Worm (Caenorhabditis elegans) whole organism, L1 larva: ENCODE measurements around the gene gbf-1.

Source experiments
- C04F5.9 ChIP-seq: sonication (generic microtip); optimal IDR thresholded peaks from 2 replicates; lab custom pipeline; 2016; ENCODE audit warnings: missing genetic modification characterization, missing compliant biosample characterization
- C16A3.4 ChIP-seq: fragments of 150-350 bp; optimal IDR thresholded peaks from 2 replicates; lab custom pipeline; 2014; ENCODE audit warnings: missing biosample characterization, missing genetic modification characterization
- C34B4.2 ChIP-seq: sonication (generic microtip); optimal IDR thresholded peaks from 2 replicates; lab custom pipeline; 2017; ENCODE audit warnings: mild to moderate bottlenecking, missing genetic modification characterization, missing compliant biosample characterization
- alr-1 ChIP-seq: fragments of 200-800 bp; sonication (Bioruptor generic); optimal IDR thresholded peaks from 2 replicates; lab custom pipeline; 2018; ENCODE audit warnings: borderline replicate concordance, mild to moderate bottlenecking, missing genetic modification characterization, missing compliant biosample characterization
- aly-2 ChIP-seq: fragments of 150-350 bp; optimal IDR thresholded peaks from 2 replicates; lab custom pipeline; 2014; ENCODE audit warnings: missing biosample characterization, missing genetic modification characterization
- ama-1 ChIP-seq: fragments of 150-350 bp; optimal IDR thresholded peaks from 2 replicates; lab custom pipeline; 2014
- ceh-63 ChIP-seq: fragments of 200-800 bp; sonication (Bioruptor generic); optimal IDR thresholded peaks from 2 replicates; lab custom pipeline; 2018; ENCODE audit warnings: mild to moderate bottlenecking, missing genetic modification characterization, missing compliant biosample characterization
- ceh-8 ChIP-seq: fragments of 200-800 bp; sonication (Bioruptor generic); optimal IDR thresholded peaks from 2 replicates; lab custom pipeline; 2018; ENCODE audit warnings: mild to moderate bottlenecking, missing genetic modification characterization, moderate library complexity, missing compliant biosample characterization
- ceh-82 ChIP-seq, 3 experiments: fragments of 150-350 bp in 1 of 3; sonication (generic microtip) in 2 of 3; optimal IDR thresholded peaks; 2 replicates each; lab custom pipeline; 2014 to 2017; ENCODE audit warnings: missing biosample characterization in 3 of 3, missing genetic modification characterization in 3 of 3
- ceh-88 ChIP-seq: fragments of 200-800 bp; sonication (Bioruptor generic); IDR thresholded peaks from 2 replicates; pipeline ENCODE4 v1.3.6; 2022; ENCODE audit warnings: missing genetic modification characterization, missing compliant biosample characterization
- ces-1 ChIP-seq: fragments of 150-350 bp; optimal IDR thresholded peaks from 2 replicates; lab custom pipeline; 2014; ENCODE audit warnings: missing biosample characterization, missing genetic modification reagents, missing genetic modification characterization
- dpl-1 ChIP-seq, 3 experiments: fragments of 150-350 bp in 2 of 3; sonication (generic microtip) in 1 of 3; optimal IDR thresholded peaks; 2 replicates each; lab custom pipeline; 2014 to 2017; ENCODE audit warnings: missing biosample characterization in 3 of 3, missing genetic modification characterization in 3 of 3, missing genetic modification reagents in 3 of 3
- dsc-1 ChIP-seq: sonication (generic microtip); optimal IDR thresholded peaks from 2 replicates; lab custom pipeline; 2016; ENCODE audit warnings: mild to moderate bottlenecking, missing genetic modification characterization, missing compliant biosample characterization
- efl-1 ChIP-seq, 4 experiments: fragments of 150-350 bp; optimal IDR thresholded peaks in 3 of 4; peaks in 1 of 4; 1 replicate in 1 of 4; 2 replicates in 3 of 4; lab custom pipeline; 2014; ENCODE audit warnings: missing biosample characterization in 2 of 4, missing genetic modification characterization in 2 of 4, missing genetic modification reagents in 2 of 4
- egl-13 ChIP-seq: sonication (generic microtip); optimal IDR thresholded peaks from 2 replicates; lab custom pipeline; 2016; ENCODE audit warnings: missing genotype, missing genetic modification reagents, missing genetic modification characterization, missing compliant biosample characterization
- elt-2 ChIP-seq: sonication (generic microtip); optimal IDR thresholded peaks from 2 replicates; lab custom pipeline; 2016; ENCODE audit warnings: missing genetic modification characterization, mild to moderate bottlenecking, inconsistent platforms, missing compliant biosample characterization, missing genetic modification reagents
- elt-3 ChIP-seq, 6 experiments: fragments of 150-350 bp in 1 of 6; sonication (generic microtip); optimal IDR thresholded peaks; 2 replicates each; lab custom pipeline; 2017 to 2018; ENCODE audit warnings: missing biosample characterization in 6 of 6, missing genetic modification characterization in 6 of 6, inconsistent platforms in 1 of 6
- fkh-4 ChIP-seq: sonication (generic microtip); optimal IDR thresholded peaks from 2 replicates; lab custom pipeline; 2016; ENCODE audit warnings: missing compliant biosample characterization, missing genetic modification characterization, borderline replicate concordance
- fkh-8 ChIP-seq: sonication (generic microtip); optimal IDR thresholded peaks from 2 replicates; lab custom pipeline; 2016; ENCODE audit warnings: mild to moderate bottlenecking, missing genetic modification characterization, missing compliant biosample characterization
- hlh-17 ChIP-seq: fragments of 200-800 bp; sonication (Bioruptor generic); optimal IDR thresholded peaks from 2 replicates; lab custom pipeline; 2018; ENCODE audit warnings: missing genetic modification characterization, mild to moderate bottlenecking, missing compliant biosample characterization, moderate library complexity, borderline replicate concordance
- hlh-4 ChIP-seq: sonication (generic microtip); optimal IDR thresholded peaks from 2 replicates; lab custom pipeline; 2016; ENCODE audit warnings: mild to moderate bottlenecking, missing genetic modification characterization, missing compliant biosample characterization
- hpl-2 ChIP-seq: fragments of 150-350 bp; optimal IDR thresholded peaks from 2 replicates; lab custom pipeline; 2014; ENCODE audit warnings: missing biosample characterization, missing genetic modification reagents, missing genetic modification characterization
- irx-1 ChIP-seq: sonication (generic microtip); optimal IDR thresholded peaks from 2 replicates; lab custom pipeline; 2016; ENCODE audit warnings: missing genetic modification characterization, missing compliant biosample characterization
- lin-13 ChIP-seq: fragments of 150-350 bp; optimal IDR thresholded peaks from 2 replicates; lab custom pipeline; 2014; ENCODE audit warnings: missing biosample characterization, missing genetic modification reagents, missing genetic modification characterization
- lin-39 ChIP-seq: fragments of 150-350 bp; optimal IDR thresholded peaks from 2 replicates; lab custom pipeline; 2014; ENCODE audit warnings: missing biosample characterization, missing genetic modification reagents, missing genetic modification characterization
- mab-9 ChIP-seq: fragments of 200-800 bp; sonication (Bioruptor generic); IDR thresholded peaks from 2 replicates; pipeline ENCODE4 v1.3.6; 2022; ENCODE audit warnings: missing genetic modification reagents, missing genetic modification characterization, missing compliant biosample characterization
- mdl-1 ChIP-seq, 2 experiments: fragments of 150-350 bp; optimal IDR thresholded peaks; 2 replicates each; lab custom pipeline; 2014 to 2017; ENCODE audit warnings: missing biosample characterization in 2 of 2, missing genetic modification characterization in 2 of 2, inconsistent platforms in 1 of 2
- nhr-11 ChIP-seq: fragments of 150-350 bp; optimal IDR thresholded peaks from 2 replicates; lab custom pipeline; 2014; ENCODE audit warnings: missing biosample characterization, missing genetic modification characterization
- nhr-237 ChIP-seq: fragments of 150-350 bp; optimal IDR thresholded peaks from 2 replicates; lab custom pipeline; 2014; ENCODE audit warnings: missing biosample characterization, missing genetic modification characterization
- nhr-47 ChIP-seq: sonication (generic microtip); optimal IDR thresholded peaks from 2 replicates; lab custom pipeline; 2016; ENCODE audit warnings: mild to moderate bottlenecking, missing genetic modification characterization, moderate library complexity, missing compliant biosample characterization
- nhr-71 ChIP-seq: sonication (generic microtip); optimal IDR thresholded peaks from 2 replicates; lab custom pipeline; 2016; ENCODE audit warnings: mild to moderate bottlenecking, missing genetic modification characterization, moderate library complexity, missing compliant biosample characterization
- nhr-77 ChIP-seq: fragments of 150-350 bp; optimal IDR thresholded peaks from 2 replicates; lab custom pipeline; 2014; ENCODE audit warnings: missing biosample characterization, missing genetic modification characterization
- nhr-84 ChIP-seq: sonication (generic microtip); optimal IDR thresholded peaks from 2 replicates; lab custom pipeline; 2017; ENCODE audit warnings: missing biosample characterization, missing genetic modification characterization
- pag-3 ChIP-seq: sonication (generic microtip); optimal IDR thresholded peaks from 2 replicates; lab custom pipeline; 2017; ENCODE audit warnings: missing genetic modification characterization, mild to moderate bottlenecking, missing compliant biosample characterization, antibody characterized with exemption, borderline replicate concordance; ENCODE audit not compliant: insufficient read depth
- pax-3 ChIP-seq: fragments of 200-800 bp; sonication (Bioruptor generic); optimal IDR thresholded peaks from 2 replicates; lab custom pipeline; 2018; ENCODE audit warnings: mild to moderate bottlenecking, missing genetic modification characterization, moderate library complexity, missing compliant biosample characterization
- pqm-1 ChIP-seq: sonication (generic microtip); optimal IDR thresholded peaks from 3 replicates; lab custom pipeline; 2017; ENCODE audit warnings: missing biosample characterization, missing genetic modification characterization
- rnt-1 ChIP-seq: sonication (generic microtip); optimal IDR thresholded peaks from 2 replicates; lab custom pipeline; 2016; ENCODE audit warnings: mild to moderate bottlenecking, missing genetic modification characterization, moderate library complexity, missing compliant biosample characterization
- skn-1 ChIP-seq: fragments of 150-350 bp; optimal IDR thresholded peaks from 2 replicates; lab custom pipeline; 2014; ENCODE audit warnings: missing biosample characterization, missing genetic modification characterization
- snu-23 ChIP-seq: sonication (generic microtip); optimal IDR thresholded peaks from 2 replicates; lab custom pipeline; 2016; ENCODE audit warnings: missing genetic modification characterization, missing compliant biosample characterization
- sox-4 ChIP-seq: sonication (generic microtip); optimal IDR thresholded peaks from 2 replicates; lab custom pipeline; 2016; ENCODE audit warnings: missing genetic modification characterization, missing compliant biosample characterization
- swsn-7 ChIP-seq: sonication (generic microtip); optimal IDR thresholded peaks from 2 replicates; lab custom pipeline; 2016; ENCODE audit warnings: missing genetic modification characterization, missing compliant biosample characterization
- unc-62 ChIP-seq: fragments of 150-350 bp; optimal IDR thresholded peaks from 2 replicates; lab custom pipeline; 2014; ENCODE audit warnings: missing biosample characterization, missing genetic modification reagents, missing genetic modification characterization
- unc-86 ChIP-seq: sonication (generic microtip); optimal IDR thresholded peaks from 2 replicates; lab custom pipeline; 2016; ENCODE audit warnings: missing genetic modification characterization, missing compliant biosample characterization
- unc-98 ChIP-seq: fragments of 200-800 bp; sonication (Bioruptor generic); IDR thresholded peaks from 2 replicates; pipeline ENCODE4 v1.3.6; 2022; ENCODE audit warnings: missing genetic modification characterization, missing compliant biosample characterization
- vab-15 ChIP-seq: sonication (generic microtip); optimal IDR thresholded peaks from 2 replicates; lab custom pipeline; 2017; ENCODE audit warnings: missing genotype, mild to moderate bottlenecking, missing genetic modification characterization, missing compliant biosample characterization
- xbp-1 ChIP-seq: sonication (generic microtip); optimal IDR thresholded peaks from 2 replicates; lab custom pipeline; 2016; ENCODE audit warnings: missing genetic modification characterization, missing compliant biosample characterization
- ztf-4 ChIP-seq: fragments of 150-350 bp; optimal IDR thresholded peaks from 2 replicates; lab custom pipeline; 2014; ENCODE audit warnings: missing biosample characterization, missing genetic modification characterization

gbf-1 gene

ce11 chrIII:11726590-11726989 lies 46.9 kb downstream of the gbf-1 start, which contains the start of gene Y41C4A.12:
Gene Y41C4A.12 (minus strand): TSS chrIII:11726690.
- TF ChIP-seq sox-4 (tag; lab: Kevin White, UChicago) (no peak), ceh-8 (GFP tag; lab: Kevin White, UChicago) (no peak), ceh-88 (no peak), unc-86 (tag; lab: Kevin White, UChicago) (no peak), C16A3.4 (tag; lab: Kevin White, UChicago) (no peak), nhr-84 (tag; lab: Kevin White, UChicago) (no peak), lin-13 (no peak), skn-1 (tag; lab: Kevin White, UChicago) (no peak), fkh-8 (tag; lab: Kevin White, UChicago) (no peak), C04F5.9 (tag; lab: Kevin White, UChicago) (no peak), rnt-1 (tag; lab: Kevin White, UChicago) (no peak), pag-3 (no peak), vab-15 (no peak), ceh-63 (GFP tag; lab: Kevin White, UChicago) (no peak), hlh-4 (no peak), swsn-7 (tag; lab: Kevin White, UChicago) (no peak), nhr-77 (tag; lab: Kevin White, UChicago) (no peak)

ce11 chrIII:11721405-11721804 lies 52.1 kb downstream of the gbf-1 start, which contains the start of gene Y41C4A.32:
Gene Y41C4A.32 (plus strand): TSS chrIII:11721706.
- TF ChIP-seq efl-1 (optimal IDR thresholded peaks at IDR 0.05; lab: Kevin White, UChicago) (no peak), efl-1 (GFP tag; optimal IDR thresholded peaks at IDR 0.05 in 1 of 2; lab: Kevin White, UChicago) (peak; percentile 20 to 91), fkh-4 (tag; lab: Kevin White, UChicago) (no peak), skn-1 (tag; lab: Kevin White, UChicago) (peak; percentile 33), C04F5.9 (tag; lab: Kevin White, UChicago) (no peak)

ce11 chrIII:11719400-11719875 lies 54.0 kb downstream of the gbf-1 start, which contains the start of the genes elb-1 and Y41C4A.11:
Gene elb-1 (minus strand): TSS chrIII:11719450.
Gene Y41C4A.11 (plus strand): TSS chrIII:11719860.
- TF ChIP-seq nhr-47 (tag; lab: Kevin White, UChicago), result peak; percentile 87
- TF ChIP-seq hlh-17, result no peak
- TF ChIP-seq xbp-1 (tag; lab: Kevin White, UChicago), result peak; percentile 76
- peak in 2 of 6 experiments; percentile 8 to 30 for TF ChIP-seq elt-3 (tag; optimal IDR thresholded peaks at IDR 0.05; lab: Kevin White, UChicago)
- TF ChIP-seq mdl-1 (tag; optimal IDR thresholded peaks at IDR 0.05; lab: Kevin White, UChicago), result peak in 1 of 2 experiments; percentile 58
- TF ChIP-seq egl-13 (tag; lab: Kevin White, UChicago), result peak; percentile 25
- TF ChIP-seq alr-1 (tag; lab: Kevin White, UChicago), result no peak
- peak; percentile 1 for TF ChIP-seq aly-2 (tag; lab: Kevin White, UChicago)
- TF ChIP-seq nhr-11 (tag; lab: Kevin White, UChicago), result no peak
- peak; percentile 29 for TF ChIP-seq ceh-8 (GFP tag; lab: Kevin White, UChicago)
- peak; percentile 27 to 86 (median 59) for TF ChIP-seq ceh-82 (tag; optimal IDR thresholded peaks at IDR 0.05; lab: Kevin White, UChicago)
- no peak for TF ChIP-seq unc-62
- TF ChIP-seq C34B4.2 (tag; lab: Kevin White, UChicago), result no peak
- no peak for TF ChIP-seq unc-98 (GFP tag; lab: Robert Waterston, UW)
- TF ChIP-seq ceh-63 (GFP tag; lab: Kevin White, UChicago), result no peak
- no peak for TF ChIP-seq ama-1 (lab: Kevin White, UChicago)
- TF ChIP-seq lin-39 (tag; lab: Kevin White, UChicago), result peak; percentile 1
- no peak for TF ChIP-seq hlh-4
- TF ChIP-seq dsc-1, result peak; percentile 71
- TF ChIP-seq hpl-2 (GFP tag; lab: Kevin White, UChicago), result no peak
- no peak for TF ChIP-seq ces-1 (GFP tag; lab: Kevin White, UChicago)
- TF ChIP-seq ztf-4, result no peak
- TF ChIP-seq pqm-1, result no peak
- TF ChIP-seq unc-86 (tag; lab: Kevin White, UChicago), result peak; percentile 60
- peak; percentile 98 to 99 (median 99) for TF ChIP-seq dpl-1 (GFP tag; optimal IDR thresholded peaks at IDR 0.05; lab: Kevin White, UChicago)
- TF ChIP-seq irx-1 (tag; lab: Kevin White, UChicago), result peak; percentile 76
- peak; percentile 86 for TF ChIP-seq nhr-71 (tag; lab: Kevin White, UChicago)
- TF ChIP-seq snu-23 (GFP tag; lab: Kevin White, UChicago), result peak; percentile 77
- TF ChIP-seq fkh-8 (tag; lab: Kevin White, UChicago), result peak; percentile 63
- peak; percentile 17 for TF ChIP-seq nhr-237
- peak; percentile 98 to 99 for TF ChIP-seq efl-1 (optimal IDR thresholded peaks at IDR 0.05; lab: Kevin White, UChicago)
- TF ChIP-seq efl-1 (GFP tag; optimal IDR thresholded peaks at IDR 0.05 in 1 of 2; lab: Kevin White, UChicago), result peak; percentile 100
- TF ChIP-seq elt-2 (tag; lab: Kevin White, UChicago), result peak; percentile 8
- TF ChIP-seq pax-3 (tag; lab: Kevin White, UChicago), result peak; percentile 68
- 0 out of 2 replicates have a peak, but pooled peaks have one; percentile 47 for TF ChIP-seq mab-9 (GFP tag; lab: Robert Waterston, UW)
